Fruit fly (Drosophila melanogaster) whole organism, prepupa: ENCODE data around the gene CG4660.

Experiments
- Blimp-1 ChIP-seq: fragments of 200-800 bp; sonication (Bioruptor generic); optimal IDR thresholded peaks from 3 replicates; lab custom pipeline; 2017; ENCODE audit warnings: missing biosample characterization, missing genetic modification characterization, mild to moderate bottlenecking, moderate library complexity, missing genetic modification reagents
- CG10631 ChIP-seq: fragments of 200-800 bp; sonication (Bioruptor generic); optimal IDR thresholded peaks from 2 replicates; lab custom pipeline; 2016; ENCODE audit warnings: missing biosample characterization, missing genetic modification characterization
- CG10669 ChIP-seq: fragments of 200-800 bp; sonication (Bioruptor generic); optimal IDR thresholded peaks from 3 replicates; lab custom pipeline; 2018; ENCODE audit warnings: missing biosample characterization, mild to moderate bottlenecking, missing genetic modification characterization, moderate library complexity
- CG11294 ChIP-seq: fragments of 200-800 bp; sonication (Bioruptor generic); IDR thresholded peaks from 2 replicates; pipeline ENCODE4 v1.3.6; 2022; ENCODE audit warnings: missing biosample characterization, missing genetic modification characterization
- CG11762 ChIP-seq: fragments of 200-800 bp; sonication (Bioruptor generic); optimal IDR thresholded peaks from 3 replicates; lab custom pipeline; 2016; ENCODE audit warnings: missing biosample characterization, missing genetic modification characterization; ENCODE audit not compliant: insufficient read depth
- CG11902 ChIP-seq: fragments of 200-800 bp; sonication (Bioruptor generic); optimal IDR thresholded peaks from 3 replicates; lab custom pipeline; 2016; ENCODE audit warnings: missing biosample characterization, missing genetic modification characterization
- CG15336 ChIP-seq: fragments of 200-800 bp; sonication (Bioruptor generic); IDR thresholded peaks from 2 replicates; pipeline ENCODE4 v1.3.6; 2022; ENCODE audit warnings: missing biosample characterization, missing genetic modification characterization
- CG1621 ChIP-seq: fragments of 200-800 bp; sonication (Bioruptor generic); optimal IDR thresholded peaks from 3 replicates; lab custom pipeline; 2018; ENCODE audit warnings: missing biosample characterization, mild to moderate bottlenecking, missing genetic modification characterization
- CG16779 ChIP-seq: fragments of 200-800 bp; sonication (Bioruptor generic); optimal IDR thresholded peaks from 3 replicates; lab custom pipeline; 2017; ENCODE audit warnings: missing biosample characterization, mild to moderate bottlenecking, missing genetic modification characterization
- CG3032 ChIP-seq: fragments of 200-800 bp; optimal IDR thresholded peaks from 2 replicates; lab custom pipeline; 2019; ENCODE audit warnings: missing biosample characterization, mild to moderate bottlenecking, missing genetic modification characterization, moderate library complexity
- CG31627 ChIP-seq: fragments of 200-800 bp; sonication (Bioruptor generic); optimal IDR thresholded peaks from 3 replicates; lab custom pipeline; 2016; ENCODE audit warnings: missing biosample characterization, missing genetic modification characterization
- CG32006 ChIP-seq: fragments of 200-800 bp; sonication (Bioruptor generic); optimal IDR thresholded peaks from 3 replicates; lab custom pipeline; 2017; ENCODE audit warnings: missing biosample characterization, mild to moderate bottlenecking, missing genetic modification characterization
- CG34406 ChIP-seq: fragments of 200-800 bp; sonication (Bioruptor generic); optimal IDR thresholded peaks from 3 replicates; lab custom pipeline; 2016; ENCODE audit warnings: missing biosample characterization, missing genetic modification characterization
- CG3919 ChIP-seq: fragments of 200-800 bp; sonication (Bioruptor generic); optimal IDR thresholded peaks from 3 replicates; lab custom pipeline; 2016; ENCODE audit warnings: missing biosample characterization, missing genetic modification characterization
- CG4318 ChIP-seq: fragments of 200-800 bp; sonication (Bioruptor generic); optimal IDR thresholded peaks from 3 replicates; lab custom pipeline; 2017; ENCODE audit warnings: missing biosample characterization, mild to moderate bottlenecking, missing genetic modification characterization
- CG6276 ChIP-seq: fragments of 200-800 bp; sonication (Bioruptor generic); optimal IDR thresholded peaks from 2 replicates; lab custom pipeline; 2017; ENCODE audit warnings: missing biosample characterization, mild to moderate bottlenecking, missing genetic modification characterization
- CG6792 ChIP-seq: fragments of 200-800 bp; sonication (Bioruptor generic); optimal IDR thresholded peaks from 3 replicates; lab custom pipeline; 2016; ENCODE audit warnings: missing biosample characterization, missing genetic modification characterization
- CG6808 ChIP-seq: fragments of 200-800 bp; sonication (Bioruptor generic); optimal IDR thresholded peaks from 3 replicates; lab custom pipeline; 2017; ENCODE audit warnings: missing biosample characterization, missing genetic modification characterization, mild to moderate bottlenecking, moderate library complexity, missing genetic modification reagents
- CG7368 ChIP-seq: fragments of 200-800 bp; sonication (Bioruptor generic); optimal IDR thresholded peaks from 3 replicates; lab custom pipeline; 2016; ENCODE audit warnings: missing biosample characterization, missing genetic modification characterization
- CG8319 ChIP-seq: fragments of 200-800 bp; sonication (Bioruptor generic); optimal IDR thresholded peaks from 3 replicates; lab custom pipeline; 2016; ENCODE audit warnings: missing biosample characterization, missing genetic modification characterization
- CG8632 ChIP-seq: fragments of 200-800 bp; sonication (Bioruptor generic); optimal IDR thresholded peaks from 3 replicates; lab custom pipeline; 2016; ENCODE audit warnings: missing biosample characterization, missing genetic modification characterization
- CG9139 ChIP-seq: fragments of 200-800 bp; sonication (Bioruptor generic); optimal IDR thresholded peaks from 3 replicates; lab custom pipeline; 2017; ENCODE audit warnings: missing biosample characterization, mild to moderate bottlenecking, missing genetic modification characterization
- Eip78C ChIP-seq: fragments of 200-800 bp; sonication (Bioruptor generic); peaks from one replicate; lab custom pipeline; 2016; ENCODE audit warnings: missing biosample characterization, missing genetic modification characterization
- Eip93F ChIP-seq: fragments of 200-800 bp; sonication (Bioruptor generic); optimal IDR thresholded peaks from 2 replicates; lab custom pipeline; 2016; ENCODE audit warnings: missing biosample characterization, mild to moderate bottlenecking, missing genetic modification characterization
- Gug ChIP-seq: fragments of 200-800 bp; sonication (Bioruptor generic); IDR thresholded peaks from 2 replicates; pipeline ENCODE4 v1.3.6; 2022; ENCODE audit warnings: missing biosample characterization, missing genetic modification characterization
- Hr39 ChIP-seq: fragments of 200-800 bp; sonication (Bioruptor generic); optimal IDR thresholded peaks from 2 replicates; lab custom pipeline; 2016; ENCODE audit warnings: missing biosample characterization, missing genetic modification characterization
- Hr4 ChIP-seq: fragments of 200-800 bp; sonication (Bioruptor generic); optimal IDR thresholded peaks from 3 replicates; lab custom pipeline; 2016; ENCODE audit warnings: missing biosample characterization, missing genetic modification characterization
- Lpt ChIP-seq: fragments of 200-800 bp; sonication (Bioruptor generic); optimal IDR thresholded peaks from 3 replicates; lab custom pipeline; 2016; ENCODE audit warnings: missing biosample characterization, missing genetic modification characterization
- Met ChIP-seq: fragments of 200-800 bp; sonication (Bioruptor generic); optimal IDR thresholded peaks from 3 replicates; lab custom pipeline; 2016; ENCODE audit warnings: missing biosample characterization, missing genetic modification characterization
- Smox ChIP-seq: fragments of 200-800 bp; sonication (Bioruptor generic); optimal IDR thresholded peaks from 3 replicates; lab custom pipeline; 2016; ENCODE audit warnings: missing biosample characterization, missing genetic modification characterization
- Sox102F ChIP-seq: fragments of 200-800 bp; sonication (Bioruptor generic); optimal IDR thresholded peaks from 2 replicates; lab custom pipeline; 2016; ENCODE audit warnings: missing biosample characterization, mild to moderate bottlenecking, missing genetic modification characterization
- Sox15 ChIP-seq: fragments of 200-800 bp; sonication (Bioruptor generic); optimal IDR thresholded peaks from 3 replicates; lab custom pipeline; 2016; ENCODE audit warnings: missing biosample characterization, missing genetic modification characterization
- achi ChIP-seq: fragments of 200-800 bp; sonication (Bioruptor generic); optimal IDR thresholded peaks from 3 replicates; lab custom pipeline; 2016; ENCODE audit warnings: missing biosample characterization, missing genetic modification characterization
- cyc ChIP-seq: fragments of 200-800 bp; sonication (Bioruptor generic); optimal IDR thresholded peaks from 3 replicates; lab custom pipeline; 2016; ENCODE audit warnings: missing biosample characterization, missing genetic modification characterization
- dac ChIP-seq: fragments of 200-800 bp; sonication (Bioruptor generic); optimal IDR thresholded peaks from 2 replicates; lab custom pipeline; 2017; ENCODE audit warnings: missing biosample characterization, mild to moderate bottlenecking, missing genetic modification characterization
- dsx ChIP-seq: fragments of 200-800 bp; optimal IDR thresholded peaks from 3 replicates; lab custom pipeline; 2019; ENCODE audit warnings: missing biosample characterization, mild to moderate bottlenecking, missing genetic modification characterization, moderate library complexity; ENCODE audit not compliant: poor library complexity, severe bottlenecking
- fkh ChIP-seq: fragments of 200-800 bp; sonication (Bioruptor generic); optimal IDR thresholded peaks from 3 replicates; lab custom pipeline; 2017; ENCODE audit warnings: missing biosample characterization, mild to moderate bottlenecking, missing genetic modification characterization, moderate library complexity
- lz ChIP-seq: fragments of 200-800 bp; sonication (Bioruptor generic); optimal IDR thresholded peaks from 3 replicates; lab custom pipeline; 2016; ENCODE audit warnings: missing biosample characterization, missing genetic modification characterization
- net ChIP-seq: fragments of 200-800 bp; sonication (Bioruptor generic); optimal IDR thresholded peaks from 3 replicates; lab custom pipeline; 2016; ENCODE audit warnings: missing biosample characterization, missing genetic modification characterization
- pdm3 ChIP-seq: fragments of 200-800 bp; sonication (Bioruptor generic); optimal IDR thresholded peaks from 3 replicates; lab custom pipeline; 2016; ENCODE audit warnings: missing biosample characterization, missing genetic modification characterization
- salr ChIP-seq, 2 experiments: fragments of 200-800 bp; sonication (Bioruptor generic); optimal IDR thresholded peaks; 3 replicates each; lab custom pipeline; 2016 to 2018; ENCODE audit warnings: missing biosample characterization in 2 of 2, missing genetic modification characterization in 2 of 2, mild to moderate bottlenecking in 1 of 2
- spab ChIP-seq: fragments of 200-800 bp; sonication (Bioruptor generic); optimal IDR thresholded peaks from 2 replicates; lab custom pipeline; 2017; ENCODE audit warnings: missing biosample characterization, mild to moderate bottlenecking, missing genetic modification characterization, missing genetic modification reagents
- ss ChIP-seq, 2 experiments: fragments of 200-800 bp; sonication (Bioruptor generic); optimal IDR thresholded peaks; 2 replicates in 1 of 2; 3 replicates in 1 of 2; lab custom pipeline; 2017 to 2018; ENCODE audit warnings: mild to moderate bottlenecking in 2 of 2, missing biosample characterization in 2 of 2, missing genetic modification characterization in 2 of 2, moderate library complexity in 1 of 2
- svp ChIP-seq: fragments of 200-800 bp; sonication (Bioruptor generic); peaks from one replicate; lab custom pipeline; 2016; ENCODE audit warnings: missing biosample characterization, missing genetic modification characterization
- topi ChIP-seq: fragments of 200-800 bp; sonication (Bioruptor generic); optimal IDR thresholded peaks from 3 replicates; lab custom pipeline; 2016; ENCODE audit warnings: missing biosample characterization, missing genetic modification characterization

The CG4660 gene

DNA sequence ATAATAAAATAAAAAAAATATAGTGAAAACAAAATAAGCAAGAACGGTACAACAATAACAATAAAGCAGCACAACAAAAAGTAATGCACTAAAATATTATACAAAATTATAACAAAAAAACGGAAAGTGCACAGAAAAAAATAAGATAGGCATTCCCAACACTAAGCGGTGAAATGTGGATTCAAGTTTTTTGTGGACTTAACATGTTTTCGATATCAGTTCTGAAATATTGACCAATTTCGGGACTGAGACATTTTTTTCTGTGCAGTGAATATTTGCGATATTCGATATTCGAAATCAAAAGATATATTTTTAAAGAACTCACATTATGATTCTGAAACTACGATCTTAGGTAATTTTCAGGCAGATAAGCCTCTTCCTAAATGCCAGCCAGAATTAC, 12.9 kb upstream of the CG4660 start:
- TF ChIP-seq CG9139 (GFP tag; lab: Kevin White, UChicago) (no peak), svp (GFP tag; lab: Kevin White, UChicago) (peak; percentile 56), CG31627 (no peak), Lpt (GFP tag; lab: Kevin White, UChicago) (no peak), Eip78C (peak; percentile 63), CG3919 (GFP tag; lab: Kevin White, UChicago) (peak; percentile 2)

dm6 chrX:6092235-6092634, 11.1 kb upstream of the CG4660 start:
- peak; percentile 45 for TF ChIP-seq CG32006 (GFP tag; lab: Kevin White, UChicago)
- TF ChIP-seq dsx (GFP tag; lab: Kevin White, UChicago) = no peak
- TF ChIP-seq CG3919 (GFP tag; lab: Kevin White, UChicago) = peak; percentile 0
- no peak for TF ChIP-seq spab (GFP tag; lab: Kevin White, UChicago)
- no peak for TF ChIP-seq Smox
- TF ChIP-seq Hr4 (GFP tag; lab: Kevin White, UChicago) = peak; percentile 45
- peak; percentile 24 for TF ChIP-seq svp (GFP tag; lab: Kevin White, UChicago)
- peak; percentile 65 for TF ChIP-seq Eip78C
- TF ChIP-seq, all 60 proteins: peak for 5

DNA sequence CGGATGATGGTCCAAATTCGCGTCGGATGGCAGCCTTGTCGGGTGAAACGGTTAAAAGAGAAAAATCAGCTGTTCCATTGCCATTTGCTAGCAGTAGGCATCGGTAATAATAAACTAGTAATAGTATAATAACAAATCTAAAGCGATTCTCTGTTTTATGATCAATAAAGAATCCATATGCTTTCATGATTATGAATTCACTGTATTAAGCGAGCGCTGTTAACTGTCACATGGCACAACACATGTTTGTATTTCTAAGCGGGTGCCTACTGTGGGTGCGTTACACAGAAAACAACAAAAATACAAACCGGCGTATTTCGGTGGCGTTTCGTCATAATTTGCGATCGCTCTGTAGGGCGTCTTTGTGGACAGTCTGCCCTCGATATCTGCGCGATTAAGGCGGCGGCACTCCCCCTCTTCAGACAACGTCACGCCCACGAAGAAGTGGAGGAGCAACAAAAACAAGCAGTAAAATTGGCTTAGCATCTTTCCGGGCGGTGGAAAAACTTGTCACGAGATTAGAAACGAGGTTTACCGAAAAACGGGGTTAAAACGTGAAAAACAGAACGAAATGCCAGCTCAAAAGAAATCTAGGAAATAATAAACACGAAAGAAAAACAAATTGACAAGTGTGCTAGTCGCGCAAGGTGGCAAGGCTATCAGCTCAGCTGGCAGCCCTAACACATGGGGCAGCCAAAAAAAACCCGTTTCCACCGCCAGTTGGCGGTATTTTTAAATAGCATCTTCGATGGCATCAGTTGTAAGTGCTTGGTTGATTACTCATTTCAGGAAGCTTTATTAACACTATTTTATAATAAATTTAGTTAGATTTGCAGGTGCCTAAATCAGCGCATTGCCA, 9.9 kb upstream of the CG4660 start, which contains the start of the genes Nep1 and Mipp2:
Gene Nep1 (plus strand): TSS at position 397 of the 859 bp plus-strand sequence.
Gene Mipp2 (minus strand): TSS at position 663 of the 859 bp plus-strand sequence.
- TF ChIP-seq dac (GFP tag; lab: Kevin White, UChicago) (peak; percentile 47), spab (GFP tag; lab: Kevin White, UChicago) (peak; percentile 17), CG8632 (GFP tag; lab: Kevin White, UChicago) (no peak), CG1621 (tag; lab: Kevin White, UChicago) (no peak), Eip78C (peak; percentile 87), Sox102F (GFP tag; lab: Kevin White, UChicago) (peak; percentile 46), salr (GFP tag; optimal IDR thresholded peaks at IDR 0.05; lab: Kevin White, UChicago) (no peak), cyc (GFP tag; lab: Kevin White, UChicago) (peak; percentile 4), CG4318 (no peak), lz (GFP tag; lab: Kevin White, UChicago) (peak; percentile 57), CG7368 (GFP tag; lab: Kevin White, UChicago) (no peak), svp (GFP tag; lab: Kevin White, UChicago) (peak; percentile 80), topi (GFP tag; lab: Kevin White, UChicago) (peak; percentile 59), Met (peak; percentile 64), CG11902 (GFP tag; lab: Kevin White, UChicago) (no peak), CG6792 (GFP tag; lab: Kevin White, UChicago) (no peak), CG16779 (tag; lab: Kevin White, UChicago) (no peak), CG8319 (no peak), Gug (peak; percentile 50; the same call in 1 of the 2 replicates), CG15336 (GFP tag; lab: Robert Waterston, UW) (peak; percentile 72), CG9139 (GFP tag; lab: Kevin White, UChicago) (no peak), achi (GFP tag; lab: Kevin White, UChicago) (peak; percentile 21), net (GFP tag; lab: Kevin White, UChicago) (peak; percentile 14), CG11294 (GFP tag; lab: Robert Waterston, UW) (peak; percentile 67), CG6276 (GFP tag; lab: Kevin White, UChicago) (peak; percentile 35), CG6808 (no peak), pdm3 (GFP tag; lab: Kevin White, UChicago) (peak; percentile 63), Lpt (GFP tag; lab: Kevin White, UChicago) (peak; percentile 42), CG10631 (GFP tag; lab: Kevin White, UChicago) (peak; percentile 56), CG3032 (tag; lab: Kevin White, UChicago) (peak; percentile 23), Blimp-1 (no peak), CG32006 (GFP tag; lab: Kevin White, UChicago) (peak; percentile 63), fkh (peak; percentile 20), ss (GFP tag; optimal IDR thresholded peaks at IDR 0.05; lab: Kevin White, UChicago) (peak in 1 of 2 experiments; percentile 7), Sox15 (GFP tag; lab: Kevin White, UChicago) (no peak), Hr39 (GFP tag; lab: Kevin White, UChicago) (peak; percentile 42), CG10669 (GFP tag; lab: Kevin White, UChicago) (peak; percentile 37), CG11762 (GFP tag; lab: Kevin White, UChicago) (peak; percentile 23), CG34406 (GFP tag; lab: Kevin White, UChicago) (no peak), Eip93F (no peak)
